Fruit fly (Drosophila melanogaster) whole organism, embryonic: ENCODE results near the gene Kyat.

Experiments used
- Adf1 ChIP-seq: fragments of 200-800 bp; sonication (Bioruptor generic); IDR thresholded peaks from 2 replicates; pipeline ENCODE4 v1.3.6; 2022; ENCODE audit warnings: missing biosample characterization, missing genetic modification characterization
- CG10274 ChIP-seq: fragments of 200-800 bp; sonication (Bioruptor generic); optimal IDR thresholded peaks from 3 replicates; lab custom pipeline; 2017; ENCODE audit warnings: missing biosample characterization, mild to moderate bottlenecking, missing genetic modification characterization
- CG10321 ChIP-seq: fragments of 200-800 bp; sonication (Bioruptor generic); IDR thresholded peaks from 2 replicates; pipeline ENCODE4 v1.3.6; 2022; ENCODE audit warnings: missing biosample characterization, missing genetic modification characterization
- CG10979 ChIP-seq: fragments of 200-800 bp; sonication (Bioruptor generic); optimal IDR thresholded peaks from 2 replicates; lab custom pipeline; 2018; ENCODE audit warnings: missing biosample characterization, mild to moderate bottlenecking, missing genetic modification characterization, moderate library complexity
- CG11504 ChIP-seq: fragments of 200-800 bp; sonication (Bioruptor generic); optimal IDR thresholded peaks from 3 replicates; lab custom pipeline; 2019; ENCODE audit warnings: missing biosample characterization, mild to moderate bottlenecking, missing genetic modification characterization, moderate library complexity
- CG11560 ChIP-seq: fragments of 200-800 bp; sonication (Bioruptor generic); IDR thresholded peaks from 3 replicates; pipeline ENCODE4 v1.3.6; 2022; ENCODE audit warnings: missing biosample characterization, missing genetic modification characterization
- CG13287 ChIP-seq: fragments of 200-800 bp; sonication (Bioruptor generic); IDR thresholded peaks from 2 replicates; pipeline ENCODE4 v1.3.6; 2022; ENCODE audit warnings: missing biosample characterization, missing genetic modification characterization; ENCODE audit not compliant: partially characterized antibody
- CG13775 ChIP-seq: fragments of 200-800 bp; sonication (Bioruptor generic); optimal IDR thresholded peaks from 3 replicates; lab custom pipeline; 2017; ENCODE audit warnings: missing biosample characterization, mild to moderate bottlenecking, missing genetic modification characterization
- CG13894 ChIP-seq: fragments of 200-800 bp; sonication (Bioruptor generic); optimal IDR thresholded peaks from 3 replicates; lab custom pipeline; 2018; ENCODE audit warnings: missing biosample characterization, mild to moderate bottlenecking, missing genetic modification characterization, moderate library complexity
- CG14860 ChIP-seq: fragments of 200-800 bp; sonication (Bioruptor generic); IDR thresholded peaks from 3 replicates; pipeline ENCODE4 v1.3.6; 2022; ENCODE audit warnings: missing biosample characterization, missing genetic modification characterization; ENCODE audit not compliant: partially characterized antibody
- CG1603 ChIP-seq: fragments of 200-800 bp; sonication (Bioruptor generic); optimal IDR thresholded peaks from 2 replicates; lab custom pipeline; 2019; ENCODE audit warnings: missing biosample characterization, mild to moderate bottlenecking, missing genetic modification characterization, moderate library complexity
- CG17359 ChIP-seq: fragments of 200-800 bp; sonication (Bioruptor generic); optimal IDR thresholded peaks from 3 replicates; lab custom pipeline; 2018; ENCODE audit warnings: missing biosample characterization, mild to moderate bottlenecking, missing genetic modification characterization, moderate library complexity
- CG2120 ChIP-seq: fragments of 200-800 bp; sonication (Bioruptor generic); optimal IDR thresholded peaks from 3 replicates; lab custom pipeline; 2016; ENCODE audit warnings: missing biosample characterization, missing genetic modification characterization
- CG2199 ChIP-seq: fragments of 200-800 bp; sonication (Bioruptor generic); IDR thresholded peaks from 3 replicates; pipeline ENCODE4 v1.3.6; 2022; ENCODE audit warnings: missing biosample characterization, missing genetic modification characterization
- CG30403 ChIP-seq: fragments of 200-800 bp; sonication (Bioruptor generic); optimal IDR thresholded peaks from 3 replicates; lab custom pipeline; 2016; ENCODE audit warnings: missing biosample characterization, missing genetic modification characterization
- CG6254 ChIP-seq: fragments of 200-800 bp; sonication (Bioruptor generic); optimal IDR thresholded peaks from 3 replicates; lab custom pipeline; 2017; ENCODE audit warnings: mild to moderate bottlenecking, missing biosample characterization, missing genetic modification reagents, missing genetic modification characterization
- CG7357 ChIP-seq: fragments of 200-800 bp; sonication (Bioruptor generic); IDR thresholded peaks from 3 replicates; pipeline ENCODE4 v1.3.6; 2022; ENCODE audit warnings: missing biosample characterization, missing genetic modification characterization
- CG7839 ChIP-seq: fragments of 200-800 bp; sonication (Bioruptor generic); optimal IDR thresholded peaks from 3 replicates; lab custom pipeline; 2018; ENCODE audit warnings: missing biosample characterization, mild to moderate bottlenecking, missing genetic modification characterization, moderate library complexity
- CG9817 ChIP-seq: fragments of 200-800 bp; sonication (Bioruptor generic); optimal IDR thresholded peaks from 2 replicates; lab custom pipeline; 2018; ENCODE audit warnings: missing biosample characterization, mild to moderate bottlenecking, missing genetic modification characterization, moderate library complexity
- CTCF ChIP-seq: fragments of 200-800 bp; sonication (Bioruptor generic); optimal IDR thresholded peaks from 2 replicates; lab custom pipeline; 2017; ENCODE audit warnings: missing biosample characterization, mild to moderate bottlenecking, missing genetic modification characterization, moderate library complexity
- Med ChIP-seq: fragments of 200-800 bp; sonication (Bioruptor generic); peaks from one replicate; lab custom pipeline; 2016; ENCODE audit warnings: missing biosample characterization, missing genetic modification characterization, mild to moderate bottlenecking, inconsistent platforms, moderate library complexity
- Pdp1 ChIP-seq, 2 experiments: fragments of 200-800 bp; sonication (Bioruptor generic); optimal IDR thresholded peaks; 3 replicates each; lab custom pipeline; 2016; ENCODE audit warnings: missing biosample characterization in 2 of 2, missing genetic modification characterization in 2 of 2, mild to moderate bottlenecking in 1 of 2, moderate library complexity in 1 of 2
- Poxn ChIP-seq: fragments of 200-800 bp; sonication (Bioruptor generic); IDR thresholded peaks from 2 replicates; pipeline ENCODE4 v1.3.6; 2022; ENCODE audit warnings: missing biosample characterization, missing genetic modification characterization
- Rfx ChIP-seq: fragments of 200-800 bp; sonication (Bioruptor generic); IDR thresholded peaks from 2 replicates; pipeline ENCODE4 v1.3.6; 2022; ENCODE audit warnings: missing biosample characterization, missing genetic modification characterization
- Sin3A ChIP-seq: fragments of >200 bp; optimal IDR thresholded peaks from 2 replicates; lab custom pipeline; 2018
- Stat92E ChIP-seq, 3 experiments: fragments of >200 bp in 2 of 3; fragments of 200-800 bp in 1 of 3; sonication (Bioruptor generic) in 1 of 3; optimal IDR thresholded peaks; 2 replicates each; lab custom pipeline; 2017 to 2019; ENCODE audit warnings: missing biosample characterization in 3 of 3, missing genetic modification characterization in 3 of 3, mild to moderate bottlenecking in 1 of 3, moderate library complexity in 1 of 3
- Xbp1 ChIP-seq: fragments of 200-800 bp; sonication (Bioruptor generic); optimal IDR thresholded peaks from 3 replicates; lab custom pipeline; 2016; ENCODE audit warnings: missing biosample characterization, mild to moderate bottlenecking, missing genetic modification characterization
- abd-A ChIP-seq: fragments of 200-800 bp; sonication (Bioruptor generic); optimal IDR thresholded peaks from 3 replicates; lab custom pipeline; 2019; ENCODE audit warnings: missing biosample characterization, mild to moderate bottlenecking, missing genetic modification characterization, moderate library complexity
- bbx ChIP-seq: fragments of 200-800 bp; sonication (Bioruptor generic); IDR thresholded peaks from 2 replicates; pipeline ENCODE4 v1.3.6; 2022; ENCODE audit warnings: missing biosample characterization, missing genetic modification characterization; ENCODE audit not compliant: partially characterized antibody
- btn ChIP-seq: fragments of 200-800 bp; sonication (Bioruptor generic); optimal IDR thresholded peaks from 2 replicates; lab custom pipeline; 2016; ENCODE audit warnings: missing biosample characterization, missing genetic modification characterization
- cg ChIP-seq: fragments of 200-800 bp; sonication (Bioruptor generic); optimal IDR thresholded peaks from 3 replicates; lab custom pipeline; 2019; ENCODE audit warnings: missing biosample characterization, mild to moderate bottlenecking, missing genetic modification characterization, moderate library complexity
- chinmo ChIP-seq: fragments of 200-800 bp; sonication (Bioruptor generic); IDR thresholded peaks from 4 replicates; pipeline ENCODE4 v1.3.6; 2022; ENCODE audit warnings: missing biosample characterization, missing genetic modification characterization; ENCODE audit not compliant: partially characterized antibody
- chm ChIP-seq: fragments of 200-800 bp; sonication (Bioruptor generic); IDR thresholded peaks from 2 replicates; pipeline ENCODE4 v1.3.6; 2022; ENCODE audit warnings: missing biosample characterization, missing genetic modification characterization
- crol ChIP-seq: fragments of 200-800 bp; sonication (Bioruptor generic); IDR thresholded peaks from 2 replicates; pipeline ENCODE4 v1.3.6; 2022; ENCODE audit warnings: missing biosample characterization, missing genetic modification characterization
- dysf ChIP-seq: fragments of 200-800 bp; sonication (Bioruptor generic); IDR thresholded peaks from 3 replicates; pipeline ENCODE4 v1.3.6; 2022; ENCODE audit warnings: missing biosample characterization, missing genetic modification characterization
- gcm ChIP-seq: fragments of 200-800 bp; sonication (Bioruptor generic); optimal IDR thresholded peaks from 2 replicates; lab custom pipeline; 2019; ENCODE audit warnings: missing biosample characterization, mild to moderate bottlenecking, missing genetic modification characterization, moderate library complexity
- gem ChIP-seq: fragments of 200-800 bp; sonication (Bioruptor generic); optimal IDR thresholded peaks from 2 replicates; lab custom pipeline; 2019; ENCODE audit warnings: missing biosample characterization, mild to moderate bottlenecking, missing genetic modification characterization, moderate library complexity
- hkb ChIP-seq, 2 experiments: fragments of 200-800 bp in 1 of 2; fragments of >200 bp in 1 of 2; sonication (Bioruptor generic) in 1 of 2; IDR thresholded peaks in 1 of 2; optimal IDR thresholded peaks in 1 of 2; 2 replicates each; pipeline versions ENCODE4 v1.3.6 to Lab custom; 2017 to 2022; ENCODE audit warnings: missing biosample characterization in 1 of 2, missing genetic modification characterization in 1 of 2
- inv ChIP-seq: fragments of 200-800 bp; sonication (Bioruptor generic); IDR thresholded peaks from 2 replicates; pipeline ENCODE4 v1.3.6; 2022; ENCODE audit warnings: missing biosample characterization, missing genetic modification characterization; ENCODE audit not compliant: partially characterized antibody
- kah ChIP-seq: fragments of 200-800 bp; sonication (Bioruptor generic); optimal IDR thresholded peaks from 2 replicates; lab custom pipeline; 2018; ENCODE audit warnings: missing biosample characterization, mild to moderate bottlenecking, missing genetic modification characterization
- lov ChIP-seq, 2 experiments: fragments of 200-800 bp in 1 of 2; fragments of >200 bp in 1 of 2; sonication (Bioruptor generic) in 1 of 2; IDR thresholded peaks in 1 of 2; optimal IDR thresholded peaks in 1 of 2; 2 replicates in 1 of 2; 3 replicates in 1 of 2; pipeline versions ENCODE4 v1.3.6 to Lab custom; 2017 to 2022; ENCODE audit warnings: missing biosample characterization in 1 of 2, missing genetic modification characterization in 1 of 2
- oc ChIP-seq: fragments of 200-800 bp; sonication (Bioruptor generic); optimal IDR thresholded peaks from 2 replicates; lab custom pipeline; 2018; ENCODE audit warnings: missing biosample characterization, mild to moderate bottlenecking, missing genetic modification characterization, moderate library complexity
- onecut ChIP-seq: fragments of 200-800 bp; sonication (Bioruptor generic); IDR thresholded peaks from 2 replicates; pipeline ENCODE4 v1.3.6; 2022; ENCODE audit warnings: missing biosample characterization, missing genetic modification characterization
- otp ChIP-seq: fragments of 200-800 bp; sonication (Bioruptor generic); IDR thresholded peaks from 3 replicates; pipeline ENCODE4, ENCODE4 v1.3.6; 2022; ENCODE audit warnings: missing biosample characterization, missing genetic modification characterization
- pan ChIP-seq, 4 experiments: fragments of >200 bp in 3 of 4; fragments of 200-800 bp in 1 of 4; sonication (Bioruptor generic) in 1 of 4; optimal IDR thresholded peaks in 3 of 4; IDR thresholded peaks in 1 of 4; 2 replicates each; pipeline versions ENCODE4 v1.3.6 to Lab custom; 2017 to 2022; ENCODE audit warnings: missing biosample characterization in 2 of 4, missing genetic modification characterization in 2 of 4, mixed read lengths in 1 of 4
- row ChIP-seq: fragments of 200-800 bp; sonication (Bioruptor generic); IDR thresholded peaks from 3 replicates; pipeline ENCODE4 v1.3.6; 2022; ENCODE audit warnings: missing biosample characterization, missing genetic modification characterization
- twi ChIP-seq: fragments of 200-800 bp; optimal IDR thresholded peaks from 2 replicates; lab custom pipeline; 2019; ENCODE audit warnings: missing biosample characterization, mild to moderate bottlenecking, missing genetic modification characterization, moderate library complexity

Kyat gene

dm6 chr3R:11777058-11777457, 45.2 kb downstream of the Kyat start (continued):
- TF ChIP-seq onecut (GFP tag; lab: Robert Waterston, UW) (peak; percentile 97), CTCF (no peak), Sin3A (lab: Kevin White, UChicago) (no peak), CG10321 (GFP tag; lab: Robert Waterston, UW) (no peak), bbx (0 out of 2 replicates have a peak, but pooled peaks have one; percentile 22), CG30403 (GFP tag; lab: Kevin White, UChicago) (peak; percentile 28), CG2120 (GFP tag; lab: Kevin White, UChicago) (peak; percentile 6), CG2199 (GFP tag; lab: Robert Waterston, UW) (peak; percentile 65; the same call in 2 of the 3 replicates), Adf1 (GFP tag; lab: Robert Waterston, UW) (peak; percentile 92), CG17359 (peak; percentile 8), CG13894 (tag; lab: Kevin White, UChicago) (peak; percentile 20), twi (tag; lab: Kevin White, UChicago) (peak; percentile 82), CG13287 (GFP tag; lab: Robert Waterston, UW) (peak; percentile 6; the same call in 1 of the 2 replicates), CG1603 (peak; percentile 11), crol (GFP tag; lab: Robert Waterston, UW) (peak; percentile 91), Med (GFP tag; lab: Kevin White, UChicago) (peak; percentile 81), inv (GFP tag; lab: Robert Waterston, UW) (0 out of 2 replicates have a peak, but pooled peaks have one; percentile 11), abd-A (tag; lab: Kevin White, UChicago) (peak; percentile 68), pan (optimal IDR thresholded peaks at IDR 0.05; lab: Kevin White, UChicago) (no peak), pan (GFP tag; optimal IDR thresholded peaks at IDR 0.05 in 1 of 2, IDR thresholded peaks at IDR 0.05 in 1 of 2) (peak in 1 of 2 experiments; percentile 5), oc (tag; lab: Kevin White, UChicago) (no peak), CG14860 (GFP tag; lab: Robert Waterston, UW) (no peak), CG6254 (GFP tag; lab: Kevin White, UChicago) (peak; percentile 47), Poxn (GFP tag; lab: Robert Waterston, UW) (no peak), row (peak; percentile 62), chm (peak; percentile 55), lov (optimal IDR thresholded peaks at IDR 0.05; lab: Kevin White, UChicago) (no peak), lov (GFP tag; IDR thresholded peaks at IDR 0.05; lab: Robert Waterston, UW) (0 out of 3 replicates have a peak, but pooled peaks have one; percentile 24), gem (tag; lab: Kevin White, UChicago) (peak; percentile 29), Rfx (GFP tag; lab: Robert Waterston, UW) (0 out of 2 replicates have a peak, but pooled peaks have one; percentile 6), chinmo (0 out of 4 replicates have a peak, but pooled peaks have one; percentile 42), CG9817 (tag; lab: Kevin White, UChicago) (no peak), CG11504 (tag; lab: Kevin White, UChicago) (peak; percentile 25), Pdp1 (GFP tag; optimal IDR thresholded peaks at IDR 0.05; lab: Kevin White, UChicago) (peak in 1 of 2 experiments; percentile 23), otp (peak; percentile 21; the same call in 1 of the 3 replicates), Xbp1 (GFP tag; lab: Kevin White, UChicago) (no peak), CG10274 (GFP tag; lab: Kevin White, UChicago) (peak; percentile 90), CG7357 (GFP tag; lab: Robert Waterston, UW) (no peak), CG7839 (tag; lab: Kevin White, UChicago) (peak; percentile 10), CG11560 (no peak), kah (GFP tag; lab: Kevin White, UChicago) (peak; percentile 67), CG10979 (tag; lab: Kevin White, UChicago) (peak; percentile 9), Stat92E (GFP tag; optimal IDR thresholded peaks at IDR 0.05; lab: Kevin White, UChicago) (no peak), btn (GFP tag; lab: Kevin White, UChicago) (peak; percentile 4), dysf (no peak), gcm (GFP tag; lab: Kevin White, UChicago) (peak; percentile 15), cg (peak; percentile 63), hkb (optimal IDR thresholded peaks at IDR 0.05; lab: Kevin White, UChicago) (no peak), hkb (GFP tag; IDR thresholded peaks at IDR 0.05; lab: Robert Waterston, UW) (peak; percentile 30; the same call in 1 of the 2 replicates), CG13775 (GFP tag; lab: Kevin White, UChicago) (no peak)
